Worm (Caenorhabditis elegans): ENCODE data around the gene irld-15.

irld-15 gene

ce11 chrV:2303775-2304174, at the start of gene irld-15:
Gene irld-15 (minus strand): TSS chrV:2303875.
- no peak for TF ChIP-seq dve-1 (tag; optimal IDR thresholded peaks at IDR 0.05; ENCODE audit: insufficient read depth)
- TF ChIP-seq nhr-10 (tag; optimal IDR thresholded peaks at IDR 0.05): no peak
- TF ChIP-seq tra-1 (GFP tag; IDR thresholded peaks at IDR 0.05): no peak
- no peak for TF ChIP-seq nhr-48 (tag; optimal IDR thresholded peaks at IDR 0.05)
- no peak for TF ChIP-seq jun-1 (tag; optimal IDR thresholded peaks at IDR 0.05)
- TF ChIP-seq ctbp-1 (GFP tag; IDR thresholded peaks at IDR 0.05): no peak
- no peak for TF ChIP-seq zip-2 (tag; optimal IDR thresholded peaks at IDR 0.05)
- TF ChIP-seq spr-1 (tag; optimal IDR thresholded peaks at IDR 0.05): no peak
- no peak for TF ChIP-seq pha-4 (GFP tag; IDR thresholded peaks at IDR 0.05)
- TF ChIP-seq pha-4 (tag; optimal IDR thresholded peaks at IDR 0.05): no peak
- no peak for TF ChIP-seq nhr-28 (tag; optimal IDR thresholded peaks at IDR 0.05)

DNA sequence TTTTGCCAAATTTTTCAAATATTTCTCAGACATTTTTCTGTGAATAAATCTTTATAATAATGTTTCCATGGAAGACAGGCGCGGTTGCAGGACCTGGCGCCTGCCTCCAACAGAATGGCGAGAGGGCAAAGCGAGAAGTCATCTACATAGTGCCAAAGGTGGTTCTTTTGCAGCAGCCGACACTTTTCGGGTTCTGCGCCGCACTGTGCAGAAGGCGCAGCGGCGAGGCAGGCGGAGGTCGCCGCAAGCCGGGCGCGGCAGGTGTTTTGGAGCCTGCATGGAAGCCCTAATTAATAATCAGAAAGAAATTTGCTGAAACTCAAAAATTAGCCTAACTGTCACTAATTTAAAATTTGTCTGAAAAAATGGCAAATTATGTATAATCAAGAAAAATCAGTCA, 39.9 kb upstream of the irld-15 start:
- TF ChIP-seq spr-1 (tag; optimal IDR thresholded peaks at IDR 0.05): no peak
- no peak for TF ChIP-seq lin-38 (GFP tag; IDR thresholded peaks at IDR 0.05)
- peak; percentile 93 for TF ChIP-seq set-16 (GFP tag; IDR thresholded peaks at IDR 0.05)

- TF ChIP-seq hif-1 (tag; optimal IDR thresholded peaks at IDR 0.05) (no peak), nhr-25 (tag; optimal IDR thresholded peaks at IDR 0.05; ENCODE audit: borderline replicate concordance, insufficient read depth) (no peak), set-16 (GFP tag; IDR thresholded peaks at IDR 0.05) (peak; percentile 69; the same call in 1 of the 2 replicates), unc-62 (GFP tag; optimal IDR thresholded peaks at IDR 0.05 in 1 of 2) (no peak), unc-62 (tag; optimal IDR thresholded peaks at IDR 0.05) (no peak), egl-43 (GFP tag; IDR thresholded peaks at IDR 0.05) (peak; percentile 60; the same call in 1 of the 2 replicates), hlh-30 (tag; optimal IDR thresholded peaks at IDR 0.05; ENCODE audit: insufficient read depth) (no peak), dmd-8 (GFP tag; IDR thresholded peaks at IDR 0.05) (0 out of 2 replicates have a peak, but pooled peaks have one; percentile 32)
Observed at ce11 chrV:2342083-2342482, 38.4 kb upstream of the irld-15 start.

- TF ChIP-seq nhr-11 (tag; optimal IDR thresholded peaks at IDR 0.05): no peak
- TF ChIP-seq daf-12 (tag; optimal IDR thresholded peaks at IDR 0.05): no peak
- no peak for TF ChIP-seq lim-7 (GFP tag; IDR thresholded peaks at IDR 0.05)
- no peak for TF ChIP-seq zfp-3 (GFP tag; conservative IDR thresholded peaks at IDR 0.05)
- no peak for TF ChIP-seq lin-39 (tag; optimal IDR thresholded peaks at IDR 0.05)
- TF ChIP-seq nhr-6 (tag; optimal IDR thresholded peaks at IDR 0.05): no peak
- no peak for TF ChIP-seq daf-19 (GFP tag; conservative IDR thresholded peaks at IDR 0.05)
- no peak for TF ChIP-seq fkh-10 (GFP tag; optimal IDR thresholded peaks at IDR 0.05)
- TF ChIP-seq nhr-41 (GFP tag; IDR thresholded peaks at IDR 0.05): no peak
Observed at ce11 chrV:2341285-2341684, 37.6 kb upstream of the irld-15 start, which contains the start of gene irld-30. Gene irld-30 (minus strand): TSS chrV:2341385.

- no peak for TF ChIP-seq zfp-3 (GFP tag; conservative IDR thresholded peaks at IDR 0.05)
Observed at ce11 chrV:2338538-2338937, 34.9 kb upstream of the irld-15 start, which contains the start of gene irld-29. Gene irld-29 (minus strand): TSS chrV:2338638.

ce11 chrV:2336151-2336550, 32.5 kb upstream of the irld-15 start, which contains the start of gene irld-28:
Gene irld-28 (minus strand): TSS chrV:2336251.
- TF ChIP-seq F44E2.7 (GFP tag; IDR thresholded peaks at IDR 0.05) (no peak), egl-27 (tag; optimal IDR thresholded peaks at IDR 0.05) (no peak), aha-1 (tag) (peak; percentile 3)

All from whole organism, L4 larva.